Fruit fly (Drosophila melanogaster): ENCODE measurements around the gene CG34273.

DNA sequence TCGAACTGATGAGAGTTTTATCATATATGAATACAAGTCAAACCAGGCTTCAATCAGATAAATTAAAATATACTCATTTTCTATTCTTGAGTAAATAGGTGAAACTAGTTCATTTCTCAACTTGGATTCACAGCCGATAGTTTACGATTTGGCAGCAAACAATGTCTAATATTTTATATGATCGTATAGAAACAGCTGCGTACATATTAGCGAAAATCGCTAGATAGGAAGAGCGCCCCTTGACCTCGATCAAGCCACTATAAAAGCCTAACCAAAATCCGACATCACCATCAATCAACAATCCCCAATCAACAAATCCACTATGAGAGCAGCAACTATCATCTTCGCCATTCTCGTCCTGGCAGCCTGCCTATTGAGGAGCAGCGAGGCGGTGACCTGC lies 45.2 kb downstream of the CG34273 start, which contains the start of gene CG14851:
- TF ChIP-seq CG7101 (tag; optimal IDR thresholded peaks at IDR 0.05), result no peak
- no peak for TF ChIP-seq CG11617 (GFP tag; optimal IDR thresholded peaks at IDR 0.05)
- TF ChIP-seq kay (GFP tag; ENCODE audit: borderline replicate concordance), result no peak
- no peak for TF ChIP-seq CG12768 (GFP tag; optimal IDR thresholded peaks at IDR 0.05)
- no peak for TF ChIP-seq Clk (GFP tag; optimal IDR thresholded peaks at IDR 0.05)
- TF ChIP-seq toe (GFP tag; optimal IDR thresholded peaks at IDR 0.05), result no peak
- no peak for TF ChIP-seq Mnt (GFP tag; optimal IDR thresholded peaks at IDR 0.05)
- TF ChIP-seq ovo (GFP tag; optimal IDR thresholded peaks at IDR 0.05), result no peak
- TF ChIP-seq CG33017 (tag; optimal IDR thresholded peaks at IDR 0.05), result no peak

Measured in whole organism, adult.